Fruit fly (Drosophila melanogaster) whole organism, embryonic: ENCODE measurements around the gene CG15435.

Source experiments
- Atf-2 ChIP-seq: fragments of 200-800 bp; sonication (Bioruptor generic); optimal IDR thresholded peaks from 2 replicates; lab custom pipeline; 2016; ENCODE audit warnings: missing biosample characterization, missing genetic modification characterization
- BtbVII ChIP-seq: fragments of 200-800 bp; sonication (Bioruptor generic); optimal IDR thresholded peaks from 3 replicates; lab custom pipeline; 2017; ENCODE audit warnings: missing biosample characterization, mild to moderate bottlenecking, missing genetic modification characterization
- C15 ChIP-seq: fragments of 200-800 bp; sonication (Bioruptor generic); IDR thresholded peaks from 3 replicates; pipeline ENCODE4 v1.3.6; 2022; ENCODE audit warnings: missing biosample characterization, missing genetic modification characterization
- CG12071 ChIP-seq: fragments of 200-800 bp; sonication (Bioruptor generic); optimal IDR thresholded peaks from 3 replicates; lab custom pipeline; 2018; ENCODE audit warnings: missing biosample characterization, mild to moderate bottlenecking, missing genetic modification characterization
- CG12299 ChIP-seq: fragments of 200-800 bp; sonication (Bioruptor generic); optimal IDR thresholded peaks from 2 replicates; lab custom pipeline; 2018; ENCODE audit warnings: missing biosample characterization, mild to moderate bottlenecking, missing genetic modification characterization
- CG13775 ChIP-seq: fragments of 200-800 bp; sonication (Bioruptor generic); optimal IDR thresholded peaks from 3 replicates; lab custom pipeline; 2017; ENCODE audit warnings: missing biosample characterization, mild to moderate bottlenecking, missing genetic modification characterization
- CG14667 ChIP-seq: fragments of 200-800 bp; sonication (Bioruptor generic); IDR thresholded peaks from 2 replicates; pipeline ENCODE4 v1.3.6; 2022; ENCODE audit warnings: missing biosample characterization, missing genetic modification characterization
- CG15601 ChIP-seq: fragments of 200-800 bp; sonication (Bioruptor generic); optimal IDR thresholded peaks from 3 replicates; lab custom pipeline; 2019; ENCODE audit warnings: missing biosample characterization, mild to moderate bottlenecking, missing genetic modification characterization, moderate library complexity
- CG1602 ChIP-seq: fragments of 200-800 bp; sonication (Bioruptor generic); optimal IDR thresholded peaks from 3 replicates; lab custom pipeline; 2016; ENCODE audit warnings: missing biosample characterization, missing genetic modification characterization
- CG16863 ChIP-seq: fragments of 200-800 bp; sonication (Bioruptor generic); optimal IDR thresholded peaks from 3 replicates; lab custom pipeline; 2016; ENCODE audit warnings: missing biosample characterization, missing genetic modification characterization
- CG17359 ChIP-seq: fragments of 200-800 bp; sonication (Bioruptor generic); optimal IDR thresholded peaks from 3 replicates; lab custom pipeline; 2018; ENCODE audit warnings: missing biosample characterization, mild to moderate bottlenecking, missing genetic modification characterization, moderate library complexity
- CG2129 ChIP-seq: fragments of 200-800 bp; sonication (Bioruptor generic); IDR thresholded peaks from 2 replicates; pipeline ENCODE4 v1.3.6; 2022; ENCODE audit warnings: missing biosample characterization, missing genetic modification characterization; ENCODE audit not compliant: partially characterized antibody
- CG2202 ChIP-seq: fragments of 200-800 bp; sonication (Bioruptor generic); optimal IDR thresholded peaks from 2 replicates; lab custom pipeline; 2018; ENCODE audit warnings: missing biosample characterization, mild to moderate bottlenecking, missing genetic modification characterization
- CG30020 ChIP-seq: fragments of 200-800 bp; optimal IDR thresholded peaks from 2 replicates; lab custom pipeline; 2019; ENCODE audit warnings: missing biosample characterization, mild to moderate bottlenecking, missing genetic modification characterization, moderate library complexity
- CG30431 ChIP-seq: fragments of 200-800 bp; sonication (Bioruptor generic); optimal IDR thresholded peaks from 2 replicates; lab custom pipeline; 2017; ENCODE audit warnings: missing biosample characterization, missing genetic modification characterization
- CG32767 ChIP-seq: fragments of 200-800 bp; sonication (Bioruptor generic); IDR thresholded peaks from 2 replicates; pipeline ENCODE4 v1.3.6; 2022; ENCODE audit warnings: missing biosample characterization, missing genetic modification characterization
- CG3281 ChIP-seq: fragments of 200-800 bp; sonication (Bioruptor generic); optimal IDR thresholded peaks from 3 replicates; lab custom pipeline; 2017; ENCODE audit warnings: missing biosample characterization, mild to moderate bottlenecking, missing genetic modification characterization
- CG4282 ChIP-seq: fragments of 200-800 bp; sonication (Bioruptor generic); optimal IDR thresholded peaks from 2 replicates; lab custom pipeline; 2016; ENCODE audit warnings: missing biosample characterization, missing genetic modification characterization
- CG6654 ChIP-seq: fragments of 200-800 bp; sonication (Bioruptor generic); optimal IDR thresholded peaks from 2 replicates; lab custom pipeline; 2017; ENCODE audit warnings: missing biosample characterization, mild to moderate bottlenecking, missing genetic modification characterization
- CG6689 ChIP-seq: fragments of 200-800 bp; sonication (Bioruptor generic); IDR thresholded peaks from 2 replicates; pipeline ENCODE4 v1.3.6; 2022; ENCODE audit warnings: missing biosample characterization, missing genetic modification characterization
- CG6765 ChIP-seq: fragments of 200-800 bp; sonication (Bioruptor generic); optimal IDR thresholded peaks from 3 replicates; lab custom pipeline; 2017; ENCODE audit warnings: missing biosample characterization, mild to moderate bottlenecking, missing genetic modification characterization
- CG8281 ChIP-seq: fragments of 200-800 bp; sonication (Bioruptor generic); optimal IDR thresholded peaks from 2 replicates; lab custom pipeline; 2018; ENCODE audit warnings: missing biosample characterization, mild to moderate bottlenecking, missing genetic modification characterization, moderate library complexity
- CG8290 ChIP-seq, 3 experiments: fragments of 200-800 bp; sonication (Bioruptor generic); optimal IDR thresholded peaks; 2 replicates each; lab custom pipeline; 2016 to 2019; ENCODE audit warnings: missing biosample characterization in 3 of 3, missing genetic modification characterization in 3 of 3, mild to moderate bottlenecking in 2 of 3, moderate library complexity in 1 of 3
- CG9817 ChIP-seq: fragments of 200-800 bp; sonication (Bioruptor generic); optimal IDR thresholded peaks from 2 replicates; lab custom pipeline; 2018; ENCODE audit warnings: missing biosample characterization, mild to moderate bottlenecking, missing genetic modification characterization, moderate library complexity
- CG9932 ChIP-seq: fragments of 200-800 bp; sonication (Bioruptor generic); IDR thresholded peaks from 2 replicates; pipeline ENCODE4 v1.3.6; 2022; ENCODE audit warnings: missing biosample characterization, missing genetic modification characterization
- Dbx ChIP-seq: fragments of 200-800 bp; sonication (Bioruptor generic); IDR thresholded peaks from 3 replicates; pipeline ENCODE4 v1.3.6; 2022; ENCODE audit warnings: missing biosample characterization, missing genetic modification characterization
- Elba2 ChIP-seq: fragments of 200-800 bp; sonication (Bioruptor generic); optimal IDR thresholded peaks from 3 replicates; lab custom pipeline; 2016; ENCODE audit warnings: missing biosample characterization, missing genetic modification characterization
- Gug ChIP-seq: fragments of 200-800 bp; sonication (Bioruptor generic); IDR thresholded peaks from 4 replicates; pipeline ENCODE4 v1.3.6; 2022; ENCODE audit warnings: missing biosample characterization, missing genetic modification characterization
- Hey ChIP-seq: fragments of 200-800 bp; sonication (Bioruptor generic); optimal IDR thresholded peaks from 3 replicates; lab custom pipeline; 2018; ENCODE audit warnings: missing biosample characterization, mild to moderate bottlenecking, missing genetic modification characterization
- Hmx ChIP-seq: fragments of 200-800 bp; sonication (Bioruptor generic); optimal IDR thresholded peaks from 2 replicates; lab custom pipeline; 2016; ENCODE audit warnings: missing biosample characterization, missing genetic modification characterization
- Hr3 ChIP-seq: fragments of 200-800 bp; sonication (Bioruptor generic); optimal IDR thresholded peaks from 3 replicates; lab custom pipeline; 2016; ENCODE audit warnings: missing biosample characterization, missing genetic modification characterization
- Hsf ChIP-seq: fragments of 200-800 bp; sonication (Bioruptor generic); optimal IDR thresholded peaks from 3 replicates; lab custom pipeline; 2016; ENCODE audit warnings: missing biosample characterization, missing genetic modification characterization
- Mes4 ChIP-seq: fragments of 200-800 bp; sonication (Bioruptor generic); optimal IDR thresholded peaks from 2 replicates; lab custom pipeline; 2016; ENCODE audit warnings: missing biosample characterization, missing genetic modification characterization
- NK7.1 ChIP-seq: fragments of 200-800 bp; sonication (Bioruptor generic); optimal IDR thresholded peaks from 3 replicates; lab custom pipeline; 2016; ENCODE audit warnings: missing biosample characterization, missing genetic modification characterization
- Nf-YB ChIP-seq: fragments of 200-800 bp; sonication (Bioruptor generic); optimal IDR thresholded peaks from 3 replicates; lab custom pipeline; 2019; ENCODE audit warnings: missing biosample characterization, mild to moderate bottlenecking, missing genetic modification characterization, moderate library complexity
- Sry-δ ChIP-seq: fragments of 200-800 bp; sonication (Bioruptor generic); optimal IDR thresholded peaks from 2 replicates; lab custom pipeline; 2016; ENCODE audit warnings: missing biosample characterization, missing genetic modification characterization
- TFAM ChIP-seq: fragments of 200-800 bp; sonication (Bioruptor generic); optimal IDR thresholded peaks from 2 replicates; lab custom pipeline; 2017; ENCODE audit warnings: missing biosample characterization, missing genetic modification characterization, inconsistent platforms
- Vsx1 ChIP-seq: fragments of 200-800 bp; sonication (Bioruptor generic); optimal IDR thresholded peaks from 2 replicates; lab custom pipeline; 2017; ENCODE audit warnings: missing biosample characterization, mild to moderate bottlenecking, missing genetic modification characterization, missing genetic modification reagents
- Xrp1 ChIP-seq: fragments of 200-800 bp; sonication (Bioruptor generic); IDR thresholded peaks from 2 replicates; pipeline ENCODE4 v1.3.6; 2022; ENCODE audit warnings: missing biosample characterization, missing genetic modification characterization
- ab ChIP-seq: fragments of 200-800 bp; sonication (Bioruptor generic); optimal IDR thresholded peaks from 2 replicates; lab custom pipeline; 2016; ENCODE audit warnings: missing biosample characterization, missing genetic modification characterization
- btn ChIP-seq: fragments of 200-800 bp; sonication (Bioruptor generic); optimal IDR thresholded peaks from 2 replicates; lab custom pipeline; 2016; ENCODE audit warnings: missing biosample characterization, missing genetic modification characterization
- dan ChIP-seq: fragments of 200-800 bp; sonication (Bioruptor generic); IDR thresholded peaks from 2 replicates; pipeline ENCODE4 v1.3.6; 2022; ENCODE audit warnings: missing biosample characterization, missing genetic modification characterization
- dmrt11E ChIP-seq: fragments of 200-800 bp; sonication (Bioruptor generic); optimal IDR thresholded peaks from 3 replicates; lab custom pipeline; 2018; ENCODE audit warnings: missing biosample characterization, mild to moderate bottlenecking, missing genetic modification characterization, moderate library complexity
- ems ChIP-seq: fragments of 200-800 bp; sonication (Bioruptor generic); optimal IDR thresholded peaks from 3 replicates; lab custom pipeline; 2016; ENCODE audit warnings: missing biosample characterization, missing genetic modification characterization
- fd64A ChIP-seq: fragments of 200-800 bp; sonication (Bioruptor generic); optimal IDR thresholded peaks from 3 replicates; lab custom pipeline; 2018; ENCODE audit warnings: missing biosample characterization, mild to moderate bottlenecking, missing genetic modification characterization
- nerfin-2 ChIP-seq: fragments of 200-800 bp; sonication (Bioruptor generic); IDR thresholded peaks from 2 replicates; pipeline ENCODE4 v1.3.6; 2022; ENCODE audit warnings: missing biosample characterization, missing genetic modification characterization; ENCODE audit not compliant: partially characterized antibody
- p53 ChIP-seq: fragments of 200-800 bp; sonication (Bioruptor generic); optimal IDR thresholded peaks from 2 replicates; lab custom pipeline; 2016; ENCODE audit warnings: missing biosample characterization, missing genetic modification characterization
- scrt ChIP-seq: fragments of 200-800 bp; sonication (Bioruptor generic); optimal IDR thresholded peaks from 2 replicates; lab custom pipeline; 2018; ENCODE audit warnings: missing biosample characterization, mild to moderate bottlenecking, missing genetic modification characterization, moderate library complexity
- vvl ChIP-seq: fragments of 200-800 bp; sonication (Bioruptor generic); IDR thresholded peaks from 2 replicates; pipeline ENCODE4 v1.3.6; 2022; ENCODE audit warnings: missing biosample characterization, missing genetic modification characterization

Gene CG15435

dm6 chr2L:4440881-4441737, 18.4 kb upstream of the CG15435 start, which contains the start of gene CG15431 (continued):
- TF ChIP-seq CG12299 (tag; lab: Kevin White, UChicago) (peak; percentile 56), TFAM (GFP tag; lab: Kevin White, UChicago) (no peak), Hmx (GFP tag; lab: Kevin White, UChicago) (no peak), CG8281 (tag; lab: Kevin White, UChicago) (no peak), CG6689 (GFP tag; lab: Robert Waterston, UW) (0 out of 2 replicates have a peak, but pooled peaks have one; percentile 29), Mes4 (GFP tag; lab: Kevin White, UChicago) (no peak), Vsx1 (no peak), Atf-2 (GFP tag; lab: Kevin White, UChicago) (no peak), CG17359 (tag; lab: Kevin White, UChicago) (peak; percentile 63), Elba2 (no peak), CG6654 (GFP tag; lab: Kevin White, UChicago) (no peak), CG8290 (GFP tag; optimal IDR thresholded peaks at IDR 0.05; lab: Kevin White, UChicago) (no peak), CG8290 (tag; optimal IDR thresholded peaks at IDR 0.05; lab: Kevin White, UChicago) (no peak), fd64A (GFP tag; lab: Kevin White, UChicago) (no peak), CG30431 (no peak), ab (GFP tag; lab: Kevin White, UChicago) (no peak), CG3281 (GFP tag; lab: Kevin White, UChicago) (peak; percentile 69), Hr3 (GFP tag; lab: Kevin White, UChicago) (peak; percentile 16), CG16863 (no peak), CG9817 (tag; lab: Kevin White, UChicago) (peak; percentile 29), CG4282 (GFP tag; lab: Kevin White, UChicago) (no peak), scrt (peak; percentile 55), CG30020 (tag; lab: Kevin White, UChicago) (no peak), btn (GFP tag; lab: Kevin White, UChicago) (no peak), CG2202 (tag; lab: Kevin White, UChicago) (no peak), ems (GFP tag; lab: Kevin White, UChicago) (peak; percentile 20), Nf-YB (GFP tag; lab: Kevin White, UChicago) (no peak), Xrp1 (GFP tag; lab: Robert Waterston, UW) (peak; percentile 57), CG32767 (GFP tag; lab: Robert Waterston, UW) (peak; percentile 58), vvl (GFP tag; lab: Robert Waterston, UW) (peak; percentile 76), nerfin-2 (no peak), CG1602 (GFP tag; lab: Kevin White, UChicago) (no peak), CG15601 (tag; lab: Kevin White, UChicago) (no peak), CG6765 (GFP tag; lab: Kevin White, UChicago) (no peak), dmrt11E (tag; lab: Kevin White, UChicago) (no peak), NK7.1 (GFP tag; lab: Kevin White, UChicago) (no peak), CG9932 (GFP tag; lab: Robert Waterston, UW) (peak; percentile 61), CG13775 (GFP tag; lab: Kevin White, UChicago) (peak; percentile 36), CG14667 (GFP tag; lab: Robert Waterston, UW) (0 out of 2 replicates have a peak, but pooled peaks have one; percentile 8), Hsf (GFP tag; lab: Kevin White, UChicago) (peak; percentile 33), Sry-δ (GFP tag; lab: Kevin White, UChicago) (no peak), Hey (tag; lab: Kevin White, UChicago) (no peak), CG12071 (GFP tag; lab: Kevin White, UChicago) (peak; percentile 43), C15 (GFP tag; lab: Robert Waterston, UW) (peak; percentile 46; the same call in 1 of the 3 replicates), BtbVII (GFP tag; lab: Kevin White, UChicago) (peak; percentile 43), Gug (GFP tag; lab: Robert Waterston, UW) (peak; percentile 33; the same call in 1 of the 4 replicates), p53 (GFP tag; lab: Kevin White, UChicago) (no peak), Dbx (GFP tag; lab: Robert Waterston, UW) (peak; percentile 77; the same call in 2 of the 3 replicates), dan (no peak), CG2129 (GFP tag; lab: Robert Waterston, UW) (no peak)
